Worm (Caenorhabditis elegans): Measurements from ENCODE around the gene F58H1.2.

DNA sequence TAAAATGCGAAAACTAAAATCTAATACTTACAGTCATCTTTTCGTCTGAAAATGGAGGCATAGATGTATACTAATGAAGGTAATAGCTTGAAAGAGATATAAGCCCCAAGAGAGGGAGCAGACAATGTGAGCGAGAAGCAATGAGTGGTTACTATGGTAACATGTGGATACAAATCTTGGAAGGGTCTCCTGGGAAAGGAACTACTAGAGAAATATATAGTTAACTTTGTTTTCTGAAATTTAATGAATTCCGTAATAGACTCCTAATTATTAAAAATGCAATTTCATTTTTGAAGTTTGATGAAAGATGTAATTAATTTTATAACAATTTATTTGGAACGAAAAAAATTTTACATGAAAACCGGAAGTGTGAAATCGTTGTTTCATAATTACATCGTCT lies 1.6 kb upstream of the F58H1.2 start, which contains the start of gene osm-6:
- TF ChIP-seq flt-1 (GFP tag; IDR thresholded peaks at IDR 0.05) = no peak
- no peak for TF ChIP-seq med-1 (GFP tag; optimal IDR thresholded peaks at IDR 0.05; ENCODE audit: insufficient read depth)
- no peak for TF ChIP-seq tab-1 (GFP tag; IDR thresholded peaks at IDR 0.05)
- no peak for TF ChIP-seq ztf-23 (GFP tag; IDR thresholded peaks at IDR 0.05)
- no peak for TF ChIP-seq klf-2 (GFP tag; conservative IDR thresholded peaks at IDR 0.05)
- TF ChIP-seq ref-1 (GFP tag; conservative IDR thresholded peaks at IDR 0.05) = no peak
- no peak for TF ChIP-seq T22C8.4 (GFP tag; IDR thresholded peaks at IDR 0.05)
